Worm (Caenorhabditis elegans): Measurements from ENCODE around the gene Y54G11A.7.

- TF ChIP-seq unc-62 (GFP tag; optimal IDR thresholded peaks at IDR 0.05) (no peak), ceh-16 (tag; optimal IDR thresholded peaks at IDR 0.05) (no peak), daf-12 (tag; optimal IDR thresholded peaks at IDR 0.05) (no peak), zag-1 (tag; optimal IDR thresholded peaks at IDR 0.05) (no peak), tbx-2 (tag; optimal IDR thresholded peaks at IDR 0.05) (no peak), nhr-28 (tag; optimal IDR thresholded peaks at IDR 0.05) (no peak), ztf-4 (tag; optimal IDR thresholded peaks at IDR 0.05) (no peak), pqm-1 (tag; optimal IDR thresholded peaks at IDR 0.05) (peak; percentile 52), unc-39 (tag; optimal IDR thresholded peaks at IDR 0.05) (no peak), nhr-23 (tag; optimal IDR thresholded peaks at IDR 0.05) (no peak), nhr-12 (tag; optimal IDR thresholded peaks at IDR 0.05) (no peak), fkh-10 (GFP tag; optimal IDR thresholded peaks at IDR 0.05) (no peak)
Observed at ce11 chrII:14247748-14248502, 49.2 kb upstream of the Y54G11A.7 start.
